Worm (Caenorhabditis elegans) whole organism, L3 larva: ENCODE measurements around the gene dct-19.

Experiments
- R02D3.7 ChIP-seq: fragments of 150-350 bp; optimal IDR thresholded peaks from 2 replicates; lab custom pipeline; 2014; ENCODE audit warnings: missing biosample characterization, missing genetic modification characterization
- ZK546.5 ChIP-seq: sonication (generic microtip); optimal IDR thresholded peaks from 2 replicates; lab custom pipeline; 2017; ENCODE audit warnings: missing biosample characterization, missing genetic modification characterization
- aly-2 ChIP-seq: fragments of 150-350 bp; optimal IDR thresholded peaks from 2 replicates; lab custom pipeline; 2014; ENCODE audit warnings: missing biosample characterization, missing genetic modification characterization
- ceh-16 ChIP-seq: sonication (generic microtip); optimal IDR thresholded peaks from 2 replicates; lab custom pipeline; 2017; ENCODE audit warnings: missing biosample characterization, missing genetic modification characterization
- ceh-82 ChIP-seq: fragments of 150-350 bp; optimal IDR thresholded peaks from 2 replicates; lab custom pipeline; 2014; ENCODE audit warnings: missing biosample characterization, missing genetic modification characterization
- ceh-9 ChIP-seq: sonication (generic microtip); optimal IDR thresholded peaks from 2 replicates; lab custom pipeline; 2018; ENCODE audit warnings: missing biosample characterization, missing genetic modification characterization
- daf-12 ChIP-seq: fragments of 150-350 bp; optimal IDR thresholded peaks from 2 replicates; lab custom pipeline; 2014; ENCODE audit warnings: missing biosample characterization, missing genetic modification reagents, missing genetic modification characterization
- egl-27 ChIP-seq: sonication (generic microtip); optimal IDR thresholded peaks from 4 replicates; lab custom pipeline; 2017; ENCODE audit warnings: missing biosample characterization, missing genetic modification reagents, missing genetic modification characterization
- elt-1 ChIP-seq: fragments of 150-350 bp; optimal IDR thresholded peaks from 2 replicates; lab custom pipeline; 2014; ENCODE audit warnings: missing biosample characterization, missing genetic modification characterization
- elt-2 ChIP-seq: sonication (generic microtip); optimal IDR thresholded peaks from 2 replicates; lab custom pipeline; 2016; ENCODE audit warnings: missing genetic modification reagents, mild to moderate bottlenecking, missing genetic modification characterization, missing compliant biosample characterization
- eor-1 ChIP-seq, 2 experiments: fragments of 150-350 bp; optimal IDR thresholded peaks; 2 replicates each; lab custom pipeline; 2014 to 2018; ENCODE audit warnings: missing biosample characterization in 2 of 2, missing genetic modification characterization in 2 of 2
- fkh-10 ChIP-seq: sonication (generic microtip); optimal IDR thresholded peaks from 2 replicates; lab custom pipeline; 2017; ENCODE audit warnings: missing biosample characterization, missing genetic modification reagents, missing genetic modification characterization
- fos-1 ChIP-seq: fragments of 150-350 bp; optimal IDR thresholded peaks from 2 replicates; lab custom pipeline; 2014; ENCODE audit warnings: missing biosample characterization, missing genetic modification characterization
- jun-1 ChIP-seq: fragments of 150-350 bp; optimal IDR thresholded peaks from 2 replicates; lab custom pipeline; 2014; ENCODE audit warnings: missing biosample characterization, missing genetic modification reagents, missing genetic modification characterization
- lin-15B ChIP-seq: fragments of 150-350 bp; optimal IDR thresholded peaks from 2 replicates; lab custom pipeline; 2014; ENCODE audit warnings: missing biosample characterization, missing genetic modification characterization
- lin-39 ChIP-seq: fragments of 150-350 bp; optimal IDR thresholded peaks from 2 replicates; lab custom pipeline; 2018; ENCODE audit warnings: missing biosample characterization, missing genetic modification reagents, missing genetic modification characterization
- mdl-1 ChIP-seq: fragments of 150-350 bp; optimal IDR thresholded peaks from 2 replicates; lab custom pipeline; 2014; ENCODE audit warnings: missing biosample characterization, missing genetic modification characterization
- mml-1 ChIP-seq: fragments of 150-350 bp; sonication (generic microtip); optimal IDR thresholded peaks from 3 replicates; lab custom pipeline; 2014; ENCODE audit warnings: missing biosample characterization, missing genetic modification characterization
- nfya-1 ChIP-seq: sonication (generic microtip); optimal IDR thresholded peaks from 2 replicates; lab custom pipeline; 2017; ENCODE audit warnings: missing genetic modification characterization, mild to moderate bottlenecking, missing compliant biosample characterization, antibody characterized with exemption, moderate library complexity; ENCODE audit not compliant: insufficient read depth
- nhr-11 ChIP-seq: fragments of 150-350 bp; optimal IDR thresholded peaks from 2 replicates; lab custom pipeline; 2014; ENCODE audit warnings: missing biosample characterization, missing genetic modification characterization
- nhr-23 ChIP-seq: fragments of 150-350 bp; optimal IDR thresholded peaks from 2 replicates; lab custom pipeline; 2014; ENCODE audit warnings: missing biosample characterization, missing genetic modification reagents, missing genetic modification characterization
- nhr-237 ChIP-seq: fragments of 150-350 bp; optimal IDR thresholded peaks from 2 replicates; lab custom pipeline; 2014; ENCODE audit warnings: missing biosample characterization, missing genetic modification characterization
- nhr-28 ChIP-seq: fragments of 150-350 bp; optimal IDR thresholded peaks from 2 replicates; lab custom pipeline; 2014; ENCODE audit warnings: missing biosample characterization, missing genetic modification characterization
- nhr-76 ChIP-seq: fragments of 150-350 bp; sonication (generic microtip); optimal IDR thresholded peaks from 5 replicates; lab custom pipeline; 2014; ENCODE audit warnings: missing biosample characterization, missing genetic modification characterization
- pha-4 ChIP-seq: fragments of 150-350 bp; optimal IDR thresholded peaks from 2 replicates; lab custom pipeline; 2014; ENCODE audit warnings: missing biosample characterization, missing genetic modification reagents, missing genetic modification characterization
- pqm-1 ChIP-seq: fragments of 150-350 bp; optimal IDR thresholded peaks from 2 replicates; lab custom pipeline; 2017; ENCODE audit warnings: missing biosample characterization, missing genetic modification characterization, inconsistent platforms
- sea-2 ChIP-seq: fragments of 150-350 bp; sonication (generic microtip); optimal IDR thresholded peaks from 4 replicates; lab custom pipeline; 2014; ENCODE audit warnings: missing biosample characterization, missing genetic modification reagents, missing genetic modification characterization
- skn-1 ChIP-seq: fragments of 150-350 bp; optimal IDR thresholded peaks from 2 replicates; lab custom pipeline; 2014; ENCODE audit warnings: missing biosample characterization, missing genetic modification characterization
- snpc-4 ChIP-seq: fragments of 150-350 bp; optimal IDR thresholded peaks from 2 replicates; lab custom pipeline; 2014; ENCODE audit warnings: missing biosample characterization, missing genetic modification characterization
- tbx-2 ChIP-seq: sonication (generic microtip); optimal IDR thresholded peaks from 2 replicates; lab custom pipeline; 2016; ENCODE audit warnings: mild to moderate bottlenecking, missing genetic modification characterization, missing compliant biosample characterization
- unc-62 ChIP-seq: fragments of 150-350 bp; sonication (generic microtip); optimal IDR thresholded peaks from 4 replicates; lab custom pipeline; 2014; ENCODE audit warnings: missing biosample characterization, missing genetic modification reagents, missing genetic modification characterization
- zag-1 ChIP-seq: fragments of 150-350 bp; optimal IDR thresholded peaks from 2 replicates; lab custom pipeline; 2014; ENCODE audit warnings: missing biosample characterization, missing genetic modification characterization
- ztf-4 ChIP-seq: fragments of 150-350 bp; optimal IDR thresholded peaks from 2 replicates; lab custom pipeline; 2014; ENCODE audit warnings: missing biosample characterization, missing genetic modification characterization

The dct-19 gene

ce11 chrIV:12899392-12899791, 43.3 kb upstream of the dct-19 start, which contains the start of gene K08D8.9:
TSS of gene K08D8.9 (plus strand) at chrIV:12899692.
- no peak for TF ChIP-seq snpc-4 (tag; lab: Kevin White, UChicago)
- TF ChIP-seq ceh-9 (tag; lab: Kevin White, UChicago): no peak
- TF ChIP-seq skn-1 (tag; lab: Kevin White, UChicago): no peak
- TF ChIP-seq ztf-4 (tag; lab: Kevin White, UChicago): no peak
- TF ChIP-seq R02D3.7 (tag; lab: Kevin White, UChicago): no peak
- no peak for TF ChIP-seq lin-15B (tag; lab: Kevin White, UChicago)
- TF ChIP-seq unc-62 (GFP tag; lab: Kevin White, UChicago): no peak
- no peak for TF ChIP-seq egl-27 (tag; lab: Kevin White, UChicago)
- TF ChIP-seq nhr-237: no peak
- no peak for TF ChIP-seq nfya-1 (tag; lab: Kevin White, UChicago)
- TF ChIP-seq mdl-1: no peak
- no peak for TF ChIP-seq pqm-1 (tag; lab: Kevin White, UChicago)
- no peak for TF ChIP-seq ZK546.5 (tag; lab: Kevin White, UChicago)
- no peak for TF ChIP-seq nhr-28 (tag; lab: Kevin White, UChicago)
- no peak for TF ChIP-seq zag-1 (tag; lab: Kevin White, UChicago)
- no peak for TF ChIP-seq fkh-10
- TF ChIP-seq, all 47 proteins: peak for 0

ce11 chrIV:12900267-12900666, 42.5 kb upstream of the dct-19 start, which contains the start of gene K08D8.10:
TSS of gene K08D8.10 (plus strand) at chrIV:12900567.
- no peak for TF ChIP-seq sea-2
- TF ChIP-seq mdl-1: no peak
- no peak for TF ChIP-seq ceh-82 (tag; lab: Kevin White, UChicago)
- TF ChIP-seq jun-1 (tag; lab: Kevin White, UChicago): no peak
- TF ChIP-seq nhr-11 (tag; lab: Kevin White, UChicago): no peak
- TF ChIP-seq aly-2 (tag; lab: Kevin White, UChicago): no peak
- TF ChIP-seq tbx-2 (tag; lab: Kevin White, UChicago): no peak
- no peak for TF ChIP-seq lin-39
- TF ChIP-seq elt-2 (tag; lab: Kevin White, UChicago): no peak
- no peak for TF ChIP-seq pha-4 (tag; lab: Kevin White, UChicago)
- no peak for TF ChIP-seq elt-1 (tag; lab: Kevin White, UChicago)
- no peak for TF ChIP-seq fkh-10
- TF ChIP-seq mml-1 (tag; lab: Kevin White, UChicago): no peak
- TF ChIP-seq zag-1 (tag; lab: Kevin White, UChicago): no peak
- TF ChIP-seq eor-1 (tag; optimal IDR thresholded peaks at IDR 0.05; lab: Kevin White, UChicago): no peak

- peak; percentile 50 for TF ChIP-seq jun-1 (tag; lab: Kevin White, UChicago)
- TF ChIP-seq pqm-1 (tag; lab: Kevin White, UChicago): peak; percentile 51
- peak; percentile 86 for TF ChIP-seq elt-2 (tag; lab: Kevin White, UChicago)
- TF ChIP-seq nhr-76 (tag; lab: Kevin White, UChicago): no peak
- no peak for TF ChIP-seq pha-4 (tag; lab: Kevin White, UChicago)
Measured at ce11 chrIV:12901602-12902001, 41.1 kb upstream of the dct-19 start.

- TF ChIP-seq ceh-16 (tag; lab: Kevin White, UChicago) (no peak), elt-2 (tag; lab: Kevin White, UChicago) (peak; percentile 61), ztf-4 (tag; lab: Kevin White, UChicago) (no peak), nhr-23 (tag; lab: Kevin White, UChicago) (no peak)
Measured at ce11 chrIV:12902430-12903110, 40.2 kb upstream of the dct-19 start, which contains the start of gene K08D8.2. TSS of gene K08D8.2 (plus strand) at chrIV:12903060.

- no peak for TF ChIP-seq ceh-16 (tag; lab: Kevin White, UChicago)
- TF ChIP-seq elt-2 (tag; lab: Kevin White, UChicago): peak; percentile 64
- no peak for TF ChIP-seq fos-1
- no peak for TF ChIP-seq daf-12
- no peak for TF ChIP-seq fkh-10
- TF ChIP-seq, all 47 proteins: peak for 1
Measured at ce11 chrIV:12903687-12904086, 39.0 kb upstream of the dct-19 start.
